Fruit fly (Drosophila melanogaster): ENCODE results near the gene Sgs4.
A peak's percentile ranks its signal among the peaks of the same experiment; 100 is the strongest.

Gene Sgs4

dm6 chrX:3273557-3273956 lies 23.7 kb downstream of the Sgs4 start (continued):
- TF ChIP-seq Vsx1 (GFP tag; optimal IDR thresholded peaks at IDR 0.05) (no peak), Camta (GFP tag; optimal IDR thresholded peaks at IDR 0.05) (no peak), gcm (GFP tag; optimal IDR thresholded peaks at IDR 0.05) (no peak), Jarid2 (GFP tag; optimal IDR thresholded peaks at IDR 0.05) (no peak), Chrac-16 (GFP tag; optimal IDR thresholded peaks at IDR 0.05) (no peak), CG16815 (GFP tag; optimal IDR thresholded peaks at IDR 0.05) (no peak), Meics (GFP tag; optimal IDR thresholded peaks at IDR 0.05) (peak; percentile 54), CG12219 (GFP tag; optimal IDR thresholded peaks at IDR 0.05) (no peak), CG31224 (GFP tag; IDR thresholded peaks at IDR 0.05) (0 out of 2 replicates have a peak, but pooled peaks have one; percentile 36), Dll (GFP tag; IDR thresholded peaks at IDR 0.05; ENCODE audit: partially characterized antibody) (no peak), CG14860 (GFP tag; IDR thresholded peaks at IDR 0.05; ENCODE audit: partially characterized antibody) (no peak), CG9817 (tag; optimal IDR thresholded peaks at IDR 0.05) (peak; percentile 5), ato (GFP tag; IDR thresholded peaks at IDR 0.05; ENCODE audit: partially characterized antibody) (no peak), Myb (GFP tag; optimal IDR thresholded peaks at IDR 0.05) (no peak), CG4404 (GFP tag; IDR thresholded peaks at IDR 0.05) (0 out of 2 replicates have a peak, but pooled peaks have one; percentile 14), trem (tag; optimal IDR thresholded peaks at IDR 0.05) (no peak), Bgb (GFP tag; IDR thresholded peaks at IDR 0.05; ENCODE audit: partially characterized antibody) (no peak), CG33557 (GFP tag; optimal IDR thresholded peaks at IDR 0.05) (no peak), vnd (GFP tag; IDR thresholded peaks at IDR 0.05; ENCODE audit: partially characterized antibody) (no peak), CG6254 (GFP tag; optimal IDR thresholded peaks at IDR 0.05) (no peak), CG7745 (tag; optimal IDR thresholded peaks at IDR 0.05) (no peak), CG13624 (GFP tag; optimal IDR thresholded peaks at IDR 0.05) (no peak), tio (GFP tag; optimal IDR thresholded peaks at IDR 0.05) (no peak), trh (GFP tag; optimal IDR thresholded peaks at IDR 0.05) (no peak), kah (GFP tag; optimal IDR thresholded peaks at IDR 0.05) (no peak), sr (GFP tag; IDR thresholded peaks at IDR 0.05) (no peak), pros (GFP tag; optimal IDR thresholded peaks at IDR 0.05) (no peak), vvl (GFP tag; IDR thresholded peaks at IDR 0.05) (no peak), Fer3 (tag; optimal IDR thresholded peaks at IDR 0.05) (peak; percentile 18), Optix (GFP tag; IDR thresholded peaks at IDR 0.05) (no peak), Ada2b (GFP tag; IDR thresholded peaks at IDR 0.05) (no peak), aop (GFP tag; IDR thresholded peaks at IDR 0.05) (no peak), zfh2 (GFP tag; optimal IDR thresholded peaks at IDR 0.05) (peak; percentile 22), CG17912 (GFP tag; optimal IDR thresholded peaks at IDR 0.05) (no peak), rib (GFP tag; IDR thresholded peaks at IDR 0.05) (no peak), CG4360 (GFP tag; IDR thresholded peaks at IDR 0.05) (no peak), CG2202 (tag; optimal IDR thresholded peaks at IDR 0.05) (no peak), CG3281 (GFP tag; optimal IDR thresholded peaks at IDR 0.05) (peak; percentile 13), cad (GFP tag; optimal IDR thresholded peaks at IDR 0.05) (no peak), mirr (GFP tag; optimal IDR thresholded peaks at IDR 0.05) (peak; percentile 0), Atf6 (GFP tag; IDR thresholded peaks at IDR 0.05) (peak; percentile 48; the same call in 1 of the 2 replicates), CG1233 (GFP tag; optimal IDR thresholded peaks at IDR 0.05) (no peak), CG31365 (tag; optimal IDR thresholded peaks at IDR 0.05) (no peak), CG11085 (GFP tag; IDR thresholded peaks at IDR 0.05) (peak; percentile 30; the same call in 1 of the 2 replicates), CG9797 (GFP tag; optimal IDR thresholded peaks at IDR 0.05) (no peak)

Measured in whole organism, embryonic.